Worm (Caenorhabditis elegans): Measurements from ENCODE around the gene osta-3.
A peak's percentile ranks its signal among the peaks of the same experiment; 100 is the strongest.

osta-3 gene

ce11 chrII:14822419-14822818 is 10.1 kb downstream of the osta-3 start (continued):
- TF ChIP-seq crh-2 (tag; optimal IDR thresholded peaks at IDR 0.05) (peak; percentile 90), lin-11 (tag; optimal IDR thresholded peaks at IDR 0.05) (no peak), nhr-77 (tag; optimal IDR thresholded peaks at IDR 0.05) (peak; percentile 51), lin-39 (tag; optimal IDR thresholded peaks at IDR 0.05) (no peak), unc-39 (tag; optimal IDR thresholded peaks at IDR 0.05) (no peak), elt-3 (tag; optimal IDR thresholded peaks at IDR 0.05) (no peak), nhr-237 (tag; optimal IDR thresholded peaks at IDR 0.05) (no peak), C34F6.9 (tag; optimal IDR thresholded peaks at IDR 0.05) (peak; percentile 40), peb-1 (tag; optimal IDR thresholded peaks at IDR 0.05) (no peak), F13H6.1 (tag; optimal IDR thresholded peaks at IDR 0.05) (peak; percentile 86), snpc-4 (tag; optimal IDR thresholded peaks at IDR 0.05) (peak; percentile 0)

ce11 chrII:14825413-14825812 is 13.1 kb downstream of the osta-3 start:
- TF ChIP-seq ama-1 (optimal IDR thresholded peaks at IDR 0.05), result no peak
- no peak for TF ChIP-seq egl-27 (tag; optimal IDR thresholded peaks at IDR 0.05)
- TF ChIP-seq fos-1 (tag; optimal IDR thresholded peaks at IDR 0.05), result peak; percentile 1
- peak; percentile 68 for TF ChIP-seq nhr-21 (tag; optimal IDR thresholded peaks at IDR 0.05)
- TF ChIP-seq sma-9 (GFP tag; optimal IDR thresholded peaks at IDR 0.05), result peak; percentile 36
- TF ChIP-seq sma-9 (tag; optimal IDR thresholded peaks at IDR 0.05), result no peak

- TF ChIP-seq nhr-237 (tag; optimal IDR thresholded peaks at IDR 0.05), result no peak
- TF ChIP-seq R02D3.7 (tag; optimal IDR thresholded peaks at IDR 0.05), result no peak
- TF ChIP-seq ztf-4 (tag; optimal IDR thresholded peaks at IDR 0.05), result no peak
- no peak for TF ChIP-seq ztf-11 (tag; optimal IDR thresholded peaks at IDR 0.05)
- TF ChIP-seq lin-13 (GFP tag; optimal IDR thresholded peaks at IDR 0.05), result no peak
- no peak for TF ChIP-seq fos-1 (tag; optimal IDR thresholded peaks at IDR 0.05)
- no peak for TF ChIP-seq mdl-1 (tag; optimal IDR thresholded peaks at IDR 0.05)
- no peak for TF ChIP-seq blmp-1 (tag; optimal IDR thresholded peaks at IDR 0.05; ENCODE audit: insufficient read depth)
- no peak for TF ChIP-seq nhr-25 (tag; optimal IDR thresholded peaks at IDR 0.05)
Measured at ce11 chrII:14832055-14832454, 19.7 kb downstream of the osta-3 start.

- no peak for TF ChIP-seq nhr-12 (tag; optimal IDR thresholded peaks at IDR 0.05)
- peak; percentile 80 for TF ChIP-seq sma-9 (GFP tag; optimal IDR thresholded peaks at IDR 0.05)
- TF ChIP-seq sma-9 (tag; optimal IDR thresholded peaks at IDR 0.05), result no peak
- TF ChIP-seq nhr-25 (tag; optimal IDR thresholded peaks at IDR 0.05), result peak; percentile 33
- TF ChIP-seq nhr-21 (tag; optimal IDR thresholded peaks at IDR 0.05), result peak; percentile 72
- no peak for TF ChIP-seq sem-4 (tag; optimal IDR thresholded peaks at IDR 0.05)
- TF ChIP-seq R02D3.7 (tag; optimal IDR thresholded peaks at IDR 0.05), result no peak
- no peak for TF ChIP-seq elt-3 (tag; optimal IDR thresholded peaks at IDR 0.05)
- TF ChIP-seq alr-1 (tag; optimal IDR thresholded peaks at IDR 0.05), result no peak
- TF ChIP-seq aly-2 (tag; optimal IDR thresholded peaks at IDR 0.05), result no peak
- TF ChIP-seq snpc-4 (tag; optimal IDR thresholded peaks at IDR 0.05), result peak; percentile 51
- no peak for TF ChIP-seq elt-1 (tag; optimal IDR thresholded peaks at IDR 0.05)
- TF ChIP-seq sma-3 (GFP tag; optimal IDR thresholded peaks at IDR 0.05), result peak; percentile 16
- TF ChIP-seq peb-1 (tag; optimal IDR thresholded peaks at IDR 0.05), result no peak
- no peak for TF ChIP-seq nhr-11 (tag; optimal IDR thresholded peaks at IDR 0.05)
- no peak for TF ChIP-seq lin-13 (GFP tag; optimal IDR thresholded peaks at IDR 0.05)
- peak; percentile 39 for TF ChIP-seq fos-1 (tag; optimal IDR thresholded peaks at IDR 0.05)
- TF ChIP-seq ama-1 (optimal IDR thresholded peaks at IDR 0.05), result no peak
- no peak for TF ChIP-seq skn-1 (tag; optimal IDR thresholded peaks at IDR 0.05)
- no peak for TF ChIP-seq nhr-129 (tag; optimal IDR thresholded peaks at IDR 0.05)
- TF ChIP-seq ztf-4 (tag; optimal IDR thresholded peaks at IDR 0.05), result no peak
- no peak for TF ChIP-seq Y55F3AM.14 (GFP tag; optimal IDR thresholded peaks at IDR 0.05)
- no peak for TF ChIP-seq gmeb-1 (tag; optimal IDR thresholded peaks at IDR 0.05)
- no peak for TF ChIP-seq lsy-2 (tag; optimal IDR thresholded peaks at IDR 0.05)
- TF ChIP-seq crh-2 (tag; optimal IDR thresholded peaks at IDR 0.05), result no peak
- no peak for TF ChIP-seq unc-55 (GFP tag; optimal IDR thresholded peaks at IDR 0.05)
- no peak for TF ChIP-seq nhr-10 (tag; optimal IDR thresholded peaks at IDR 0.05)
- TF ChIP-seq C34F6.9 (tag; optimal IDR thresholded peaks at IDR 0.05), result no peak
- no peak for TF ChIP-seq mab-5 (tag; optimal IDR thresholded peaks at IDR 0.05)
- no peak for TF ChIP-seq ZK546.5 (tag; optimal IDR thresholded peaks at IDR 0.05)
- no peak for TF ChIP-seq egl-27 (tag; optimal IDR thresholded peaks at IDR 0.05)
- no peak for TF ChIP-seq unc-39 (tag; optimal IDR thresholded peaks at IDR 0.05)
- no peak for TF ChIP-seq mbf-1 (tag; optimal IDR thresholded peaks at IDR 0.05)
- TF ChIP-seq nhr-23 (tag; optimal IDR thresholded peaks at IDR 0.05), result no peak
Measured at ce11 chrII:14838596-14839215, 26.4 kb downstream of the osta-3 start.

All from whole organism, L2 larva.